Fruit fly (Drosophila melanogaster) whole organism: Measurements from ENCODE around the gene Crz.
A peak's percentile ranks its signal among the peaks of the same experiment; 100 is the strongest.

Source experiments
- CG8478 ChIP-seq: fragments of >200 bp; optimal IDR thresholded peaks from 2 replicates; lab custom pipeline; 2018; ENCODE audit warnings: inconsistent platforms
- Dll ChIP-seq: fragments of >200 bp; optimal IDR thresholded peaks from 2 replicates; lab custom pipeline; 2017
- EcR ChIP-seq, 2 experiments: fragments of >200 bp; optimal IDR thresholded peaks; 2 replicates each; lab custom pipeline; 2017; ENCODE audit warnings: missing biosample characterization in 2 of 2, missing genetic modification characterization in 2 of 2, missing genetic modification reagents in 2 of 2
- pan ChIP-seq: fragments of >200 bp; optimal IDR thresholded peaks from 2 replicates; lab custom pipeline; 2017
- psq ChIP-seq: fragments of >200 bp; optimal IDR thresholded peaks from 2 replicates; lab custom pipeline; 2017
- usp ChIP-seq: fragments of >200 bp; optimal IDR thresholded peaks from 2 replicates; lab custom pipeline; 2017; ENCODE audit warnings: missing biosample characterization, missing genetic modification characterization, mixed read lengths

DNA sequence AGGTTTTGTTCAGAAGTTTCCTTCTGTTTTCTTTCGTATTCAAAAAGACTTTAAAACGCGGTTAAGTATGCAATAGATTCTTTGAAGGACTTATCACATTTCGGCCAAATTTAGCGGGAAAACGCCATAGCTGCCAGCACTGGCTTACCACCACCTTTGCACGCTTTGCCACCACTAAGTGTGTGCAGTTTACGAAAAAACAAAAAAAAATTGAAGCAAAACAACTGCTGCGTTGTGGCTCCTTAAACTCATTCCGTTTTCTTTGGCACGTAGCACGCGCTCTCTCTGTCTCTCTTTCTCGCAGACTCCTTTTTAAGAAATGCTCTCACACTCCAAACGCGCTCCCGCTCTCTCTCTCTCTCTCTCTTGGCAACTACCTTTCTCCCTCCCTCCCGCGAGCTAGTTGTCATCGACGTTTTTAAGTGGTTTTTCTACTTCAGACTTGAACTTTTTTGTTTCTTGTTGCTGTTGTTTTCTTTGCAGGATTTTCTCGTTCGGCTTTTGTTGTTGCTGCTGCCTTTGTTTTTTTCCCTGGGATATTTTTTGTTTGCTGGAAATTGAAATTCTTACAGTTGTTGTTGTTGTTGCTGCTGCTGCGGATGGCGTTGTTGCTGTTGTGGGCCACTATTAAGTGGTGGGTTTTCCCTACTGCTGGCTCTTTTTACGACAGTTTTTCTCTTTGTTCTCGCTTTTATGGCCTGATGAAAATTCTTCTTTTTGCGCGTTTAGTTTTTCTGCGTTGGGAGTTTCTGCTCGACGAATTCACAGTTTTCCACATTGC is 35.9 kb upstream of the Crz start:
- TF ChIP-seq usp (GFP tag; lab: Kevin White, UChicago) (no peak), CG8478 (lab: Kevin White, UChicago) (no peak), EcR (GFP tag; optimal IDR thresholded peaks at IDR 0.05; lab: Kevin White, UChicago) (no peak), pan (lab: Kevin White, UChicago) (no peak), psq (lab: Kevin White, UChicago) (no peak), Dll (lab: Kevin White, UChicago) (peak; percentile 67)
